Worm (Caenorhabditis elegans) whole organism, early embryonic: ENCODE data around the gene pept-1.

Experiments
- aly-1 ChIP-seq: sonication (generic microtip); optimal IDR thresholded peaks from 2 replicates; lab custom pipeline; 2016; ENCODE audit warnings: missing genetic modification characterization, missing compliant biosample characterization
- ceh-36 ChIP-seq: sonication (generic microtip); optimal IDR thresholded peaks from 2 replicates; lab custom pipeline; 2016; ENCODE audit warnings: missing genetic modification characterization, inconsistent platforms, missing compliant biosample characterization
- ets-7 ChIP-seq: sonication (generic microtip); optimal IDR thresholded peaks from 2 replicates; lab custom pipeline; 2016; ENCODE audit warnings: missing genotype, missing genetic modification characterization, missing compliant biosample characterization
- flt-1 ChIP-seq: fragments of 200-800 bp; sonication (Bioruptor generic); IDR thresholded peaks from 2 replicates; pipeline ENCODE4 v1.3.6; 2022; ENCODE audit warnings: missing genetic modification characterization, missing compliant biosample characterization
- hnd-1 ChIP-seq: sonication (generic microtip); optimal IDR thresholded peaks from 2 replicates; lab custom pipeline; 2016; ENCODE audit warnings: missing genetic modification characterization, missing compliant biosample characterization
- scrt-1 ChIP-seq: fragments of 200-800 bp; sonication (Bioruptor generic); IDR thresholded peaks from 2 replicates; pipeline ENCODE4 v1.3.6; 2022; ENCODE audit warnings: missing genetic modification characterization, missing compliant biosample characterization
- tbx-11 ChIP-seq: fragments of 200-800 bp; sonication (Bioruptor generic); IDR thresholded peaks from 2 replicates; pipeline ENCODE4 v1.3.6; 2022; ENCODE audit warnings: missing genetic modification characterization, missing compliant biosample characterization

The pept-1 gene

ce11 chrX:6510627-6511026 is 54.0 kb downstream of the pept-1 start, which contains the start of gene ttr-36:
TSS of gene ttr-36 (plus strand) at chrX:6510927.
- TF ChIP-seq tbx-11: no peak
- TF ChIP-seq scrt-1 (GFP tag; lab: Robert Waterston, UW): no peak
- TF ChIP-seq flt-1: no peak
- no peak for TF ChIP-seq hnd-1 (tag; lab: Kevin White, UChicago)
- TF ChIP-seq aly-1 (tag; lab: Kevin White, UChicago): no peak
- no peak for TF ChIP-seq ceh-36 (tag; lab: Kevin White, UChicago)
- no peak for TF ChIP-seq ets-7 (tag; lab: Kevin White, UChicago)
